Worm (Caenorhabditis elegans): Measurements from ENCODE around the gene str-18.

ce11 chrV:15741851-15742250 lies at the start of gene str-18:
- TF ChIP-seq unc-62 (GFP tag; optimal IDR thresholded peaks at IDR 0.05) (no peak), nhr-77 (tag; optimal IDR thresholded peaks at IDR 0.05) (no peak), fos-1 (tag; optimal IDR thresholded peaks at IDR 0.05) (no peak), sox-4 (tag; optimal IDR thresholded peaks at IDR 0.05) (no peak), mep-1 (tag; optimal IDR thresholded peaks at IDR 0.05) (no peak), ama-1 (optimal IDR thresholded peaks at IDR 0.05) (no peak), ces-1 (GFP tag; optimal IDR thresholded peaks at IDR 0.05) (no peak), nhr-237 (tag; optimal IDR thresholded peaks at IDR 0.05) (no peak), efl-3 (GFP tag; optimal IDR thresholded peaks at IDR 0.05) (no peak), unc-130 (tag; optimal IDR thresholded peaks at IDR 0.05) (no peak), nhr-20 (tag; optimal IDR thresholded peaks at IDR 0.05) (no peak), ztf-4 (tag; optimal IDR thresholded peaks at IDR 0.05) (no peak)

Data from whole organism, L1 larva.